Worm (Caenorhabditis elegans): Measurements from ENCODE around the gene rbm-26.
A peak's percentile ranks its signal among the peaks of the same experiment; 100 is the strongest.

The rbm-26 gene

DNA sequence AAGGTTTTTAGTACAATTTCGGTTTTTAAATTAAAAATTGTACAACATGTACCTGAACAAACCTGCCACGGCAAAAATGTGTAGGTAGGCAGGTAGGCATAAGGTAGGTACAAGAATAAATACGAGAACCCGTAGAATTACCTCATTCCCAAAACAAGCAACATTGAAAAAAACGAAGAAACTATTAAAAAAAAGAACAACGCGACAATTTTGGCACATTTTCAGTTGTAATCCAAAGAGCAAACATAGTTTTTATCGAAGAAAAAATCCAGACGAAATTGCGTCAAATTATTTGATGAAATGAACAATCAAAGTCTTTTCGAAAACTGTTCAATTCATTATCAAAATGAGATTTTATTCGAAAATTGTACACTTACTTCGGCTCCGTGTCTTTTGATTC lies 29.3 kb downstream of the rbm-26 start, which contains the start of gene B0244.16:
B0244.16 (plus strand) TSS at position 301 of the 400 bp plus-strand sequence.
- TF ChIP-seq nhr-77 (tag; optimal IDR thresholded peaks at IDR 0.05) (no peak), fos-1 (tag; optimal IDR thresholded peaks at IDR 0.05) (no peak), mab-5 (tag; optimal IDR thresholded peaks at IDR 0.05) (no peak), crh-2 (tag; optimal IDR thresholded peaks at IDR 0.05) (no peak), sem-4 (tag; optimal IDR thresholded peaks at IDR 0.05) (no peak), nhr-6 (tag; optimal IDR thresholded peaks at IDR 0.05) (no peak), mbf-1 (tag; optimal IDR thresholded peaks at IDR 0.05) (no peak), alr-1 (tag; optimal IDR thresholded peaks at IDR 0.05) (no peak), nhr-12 (tag; optimal IDR thresholded peaks at IDR 0.05) (no peak), egl-27 (tag; optimal IDR thresholded peaks at IDR 0.05) (no peak), elt-3 (tag; optimal IDR thresholded peaks at IDR 0.05) (no peak), C34F6.9 (tag; optimal IDR thresholded peaks at IDR 0.05) (no peak), nhr-11 (tag; optimal IDR thresholded peaks at IDR 0.05) (no peak)

DNA sequence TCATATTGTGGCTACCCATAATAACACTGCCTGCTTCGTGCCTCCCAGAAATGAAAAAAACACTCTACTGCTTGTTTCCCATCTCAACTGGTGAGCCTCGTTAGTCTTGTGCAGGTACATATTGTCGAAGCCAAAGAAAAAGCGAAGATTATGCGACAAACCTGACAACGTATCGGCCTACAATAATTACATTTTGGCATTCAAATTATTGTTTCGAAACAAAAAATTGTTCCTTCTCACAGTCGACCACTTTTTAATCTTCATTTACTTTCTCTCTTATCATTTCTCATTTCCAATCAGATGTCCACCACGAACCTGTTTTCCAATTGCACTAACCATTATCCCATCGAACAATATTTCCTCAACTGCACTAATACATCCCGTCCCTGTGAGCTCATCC lies 31.7 kb downstream of the rbm-26 start, which contains the start of gene B0244.15:
B0244.15 (plus strand) TSS at position 301 of the 400 bp plus-strand sequence.
- TF ChIP-seq blmp-1 (tag; optimal IDR thresholded peaks at IDR 0.05; ENCODE audit: insufficient read depth) (no peak), peb-1 (tag; optimal IDR thresholded peaks at IDR 0.05) (no peak), nhr-12 (tag; optimal IDR thresholded peaks at IDR 0.05) (no peak), elt-1 (tag; optimal IDR thresholded peaks at IDR 0.05) (no peak), ztf-11 (tag; optimal IDR thresholded peaks at IDR 0.05) (no peak), nhr-11 (tag; optimal IDR thresholded peaks at IDR 0.05) (no peak), nhr-21 (tag; optimal IDR thresholded peaks at IDR 0.05) (no peak), ceh-16 (tag; optimal IDR thresholded peaks at IDR 0.05) (no peak), egl-27 (tag; optimal IDR thresholded peaks at IDR 0.05) (no peak), alr-1 (tag; optimal IDR thresholded peaks at IDR 0.05) (no peak), Y55F3AM.14 (GFP tag; optimal IDR thresholded peaks at IDR 0.05) (no peak), dmd-4 (tag; optimal IDR thresholded peaks at IDR 0.05) (no peak), mdl-1 (tag; optimal IDR thresholded peaks at IDR 0.05) (no peak), zag-1 (tag; optimal IDR thresholded peaks at IDR 0.05) (no peak), snpc-4 (tag; optimal IDR thresholded peaks at IDR 0.05) (no peak), sem-4 (tag; optimal IDR thresholded peaks at IDR 0.05) (no peak)

DNA sequence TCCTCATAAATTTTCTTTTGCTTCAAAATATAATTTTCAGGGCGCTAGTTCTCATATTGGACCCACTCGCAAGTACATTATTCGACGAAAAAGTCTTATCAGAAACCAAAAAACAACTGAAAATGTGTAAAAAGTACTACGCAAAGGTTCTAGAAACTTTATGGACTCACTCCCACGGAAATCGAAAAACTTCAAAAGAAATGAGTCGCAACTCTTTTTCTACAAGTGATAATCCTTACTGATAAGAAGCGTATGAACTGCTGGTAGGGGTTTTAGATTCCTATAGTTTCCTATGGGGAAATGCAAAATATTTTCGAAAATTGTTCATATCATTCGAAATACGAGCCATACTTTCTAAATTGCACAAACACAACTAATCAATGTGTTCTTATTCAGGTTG lies 33.2 kb downstream of the rbm-26 start, which contains the start of gene B0244.5:
B0244.5 (plus strand) TSS at position 301 of the 400 bp plus-strand sequence.
- TF ChIP-seq ztf-11 (tag; optimal IDR thresholded peaks at IDR 0.05) (no peak), lin-39 (tag; optimal IDR thresholded peaks at IDR 0.05) (no peak), fos-1 (tag; optimal IDR thresholded peaks at IDR 0.05) (peak; percentile 4)

DNA sequence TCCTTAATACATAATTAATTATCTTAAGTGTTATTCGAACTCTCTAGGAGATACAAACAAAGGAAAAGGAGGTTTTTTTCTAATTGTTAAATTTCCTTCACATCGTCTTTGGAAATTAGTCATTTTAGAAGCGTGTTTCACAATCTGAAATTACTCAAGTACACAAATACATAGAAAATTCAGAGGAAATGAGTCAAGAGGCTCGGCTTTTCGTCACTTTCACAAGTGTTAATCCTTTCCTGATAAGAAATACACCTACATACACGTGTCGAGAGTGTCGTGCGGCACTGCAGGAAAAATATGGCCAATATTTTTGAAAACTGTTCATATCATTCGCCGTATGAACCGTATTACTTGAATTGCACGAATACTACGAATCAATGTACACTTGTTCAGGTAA lies 35.8 kb downstream of the rbm-26 start, which contains the start of gene B0244.4:
B0244.4 (plus strand) TSS at position 301 of the 400 bp plus-strand sequence.
- TF ChIP-seq gmeb-1 (tag; optimal IDR thresholded peaks at IDR 0.05): no peak
- TF ChIP-seq sem-4 (tag; optimal IDR thresholded peaks at IDR 0.05): no peak
- no peak for TF ChIP-seq aly-2 (tag; optimal IDR thresholded peaks at IDR 0.05)
- TF ChIP-seq zag-1 (tag; optimal IDR thresholded peaks at IDR 0.05): no peak
- TF ChIP-seq ZK546.5 (tag; optimal IDR thresholded peaks at IDR 0.05): no peak
- TF ChIP-seq nhr-10 (tag; optimal IDR thresholded peaks at IDR 0.05): no peak
- TF ChIP-seq mbf-1 (tag; optimal IDR thresholded peaks at IDR 0.05): no peak
- no peak for TF ChIP-seq mab-5 (tag; optimal IDR thresholded peaks at IDR 0.05)
- TF ChIP-seq snpc-4 (tag; optimal IDR thresholded peaks at IDR 0.05): no peak
- no peak for TF ChIP-seq nhr-6 (tag; optimal IDR thresholded peaks at IDR 0.05)
- no peak for TF ChIP-seq R02D3.7 (tag; optimal IDR thresholded peaks at IDR 0.05)
- no peak for TF ChIP-seq nhr-77 (tag; optimal IDR thresholded peaks at IDR 0.05)

DNA sequence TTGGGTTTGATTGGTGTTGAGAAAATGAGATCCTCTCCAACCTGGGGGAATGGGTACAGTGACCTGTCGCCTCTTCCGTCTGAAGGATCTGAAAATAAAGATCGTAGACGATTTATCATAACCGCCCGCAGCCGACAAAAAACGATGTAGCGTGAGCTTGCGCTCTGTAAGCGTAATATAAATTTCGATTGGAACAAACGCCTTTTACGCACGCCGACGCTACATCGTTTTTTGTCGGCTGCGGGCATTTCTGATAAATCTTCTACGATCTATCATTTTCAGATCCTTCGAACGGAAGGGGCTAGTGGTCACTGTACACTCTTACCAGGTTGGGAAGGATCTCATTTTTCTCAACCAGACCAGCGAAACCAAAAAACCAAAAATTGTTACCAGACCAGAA lies 37.0 kb downstream of the rbm-26 start:
- TF ChIP-seq aly-2 (tag; optimal IDR thresholded peaks at IDR 0.05) (no peak), nhr-10 (tag; optimal IDR thresholded peaks at IDR 0.05) (no peak), Y55F3AM.14 (GFP tag; optimal IDR thresholded peaks at IDR 0.05) (no peak), R02D3.7 (tag; optimal IDR thresholded peaks at IDR 0.05) (no peak), mdl-1 (tag; optimal IDR thresholded peaks at IDR 0.05) (no peak)

DNA sequence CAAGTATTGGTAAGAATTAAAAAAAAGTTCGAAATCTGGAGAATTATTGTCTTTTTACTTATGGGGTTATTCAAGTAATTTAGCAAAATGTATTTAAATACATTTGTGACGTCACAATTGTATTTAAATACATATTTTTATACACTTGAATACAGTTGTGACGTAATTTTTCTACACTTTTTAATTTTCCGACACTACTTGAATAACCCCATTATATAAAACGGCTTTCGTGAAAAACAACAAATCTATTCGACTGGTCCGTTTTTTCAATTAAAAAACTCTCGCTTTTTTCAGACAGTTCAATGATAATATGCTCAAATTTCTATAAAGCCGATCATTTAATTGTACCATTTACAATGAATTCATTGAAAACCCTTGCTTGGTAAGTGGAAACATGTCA lies 39.2 kb downstream of the rbm-26 start:
- TF ChIP-seq ztf-4 (tag; optimal IDR thresholded peaks at IDR 0.05) (no peak), elt-1 (tag; optimal IDR thresholded peaks at IDR 0.05) (no peak), crh-2 (tag; optimal IDR thresholded peaks at IDR 0.05) (no peak), nhr-25 (tag; optimal IDR thresholded peaks at IDR 0.05) (no peak)

Measured in whole organism, L2 larva.